Fruit fly (Drosophila melanogaster) whole organism, embryonic: ENCODE results near the gene Gr93d.

Source experiments
- Adf1 ChIP-seq: fragments of 200-800 bp; sonication (Bioruptor generic); IDR thresholded peaks from 2 replicates; pipeline ENCODE4 v1.3.6; 2022; ENCODE audit warnings: missing biosample characterization, missing genetic modification characterization
- Aef1 ChIP-seq: fragments of 200-800 bp; sonication (Bioruptor generic); IDR thresholded peaks from 3 replicates; pipeline ENCODE4 v1.3.6; 2022; ENCODE audit warnings: missing biosample characterization, missing genetic modification characterization
- Antp ChIP-seq: fragments of 200-800 bp; sonication (Bioruptor generic); optimal IDR thresholded peaks from 3 replicates; lab custom pipeline; 2016; ENCODE audit warnings: missing biosample characterization, missing genetic modification characterization
- Asciz ChIP-seq: fragments of 200-800 bp; sonication (Bioruptor generic); optimal IDR thresholded peaks from 2 replicates; lab custom pipeline; 2017; ENCODE audit warnings: missing biosample characterization, mild to moderate bottlenecking, missing genetic modification characterization, missing genetic modification reagents
- CG10366 ChIP-seq: fragments of 200-800 bp; sonication (Bioruptor generic); IDR thresholded peaks from 2 replicates; pipeline ENCODE4 v1.3.6; 2022; ENCODE audit warnings: missing biosample characterization, missing genetic modification characterization
- CG11247 ChIP-seq: fragments of 200-800 bp; sonication (Bioruptor generic); IDR thresholded peaks from 2 replicates; pipeline ENCODE4 v1.3.6; 2022; ENCODE audit warnings: missing biosample characterization, missing genetic modification characterization
- CG12299 ChIP-seq: fragments of 200-800 bp; sonication (Bioruptor generic); optimal IDR thresholded peaks from 2 replicates; lab custom pipeline; 2018; ENCODE audit warnings: missing biosample characterization, mild to moderate bottlenecking, missing genetic modification characterization
- CG13894 ChIP-seq: fragments of 200-800 bp; sonication (Bioruptor generic); optimal IDR thresholded peaks from 3 replicates; lab custom pipeline; 2018; ENCODE audit warnings: missing biosample characterization, mild to moderate bottlenecking, missing genetic modification characterization, moderate library complexity
- CG17385 ChIP-seq: fragments of 200-800 bp; sonication (Bioruptor generic); optimal IDR thresholded peaks from 3 replicates; lab custom pipeline; 2018; ENCODE audit warnings: missing biosample characterization, mild to moderate bottlenecking, missing genetic modification characterization
- CG3407 ChIP-seq: fragments of 200-800 bp; sonication (Bioruptor generic); optimal IDR thresholded peaks from 2 replicates; lab custom pipeline; 2018; ENCODE audit warnings: missing biosample characterization, mild to moderate bottlenecking, missing genetic modification characterization
- CG34376 ChIP-seq: fragments of 200-800 bp; sonication (Bioruptor generic); optimal IDR thresholded peaks from 2 replicates; lab custom pipeline; 2018; ENCODE audit warnings: missing biosample characterization, mild to moderate bottlenecking, missing genetic modification characterization
- CG3838 ChIP-seq: fragments of 200-800 bp; sonication (Bioruptor generic); optimal IDR thresholded peaks from 3 replicates; lab custom pipeline; 2016; ENCODE audit warnings: missing biosample characterization, missing genetic modification characterization
- CG4617 ChIP-seq: fragments of 200-800 bp; sonication (Bioruptor generic); optimal IDR thresholded peaks from 3 replicates; lab custom pipeline; 2016; ENCODE audit warnings: missing biosample characterization, missing genetic modification characterization, borderline replicate concordance
- CG5245 ChIP-seq: fragments of 200-800 bp; sonication (Bioruptor generic); optimal IDR thresholded peaks from 3 replicates; lab custom pipeline; 2016; ENCODE audit warnings: missing biosample characterization, missing genetic modification characterization
- CG6272 ChIP-seq: fragments of 200-800 bp; sonication (Bioruptor generic); IDR thresholded peaks from 2 replicates; pipeline ENCODE4 v1.3.6; 2022; ENCODE audit warnings: missing biosample characterization, missing genetic modification characterization
- CG6654 ChIP-seq: fragments of 200-800 bp; sonication (Bioruptor generic); optimal IDR thresholded peaks from 2 replicates; lab custom pipeline; 2017; ENCODE audit warnings: missing biosample characterization, mild to moderate bottlenecking, missing genetic modification characterization
- CG6689 ChIP-seq: fragments of 200-800 bp; sonication (Bioruptor generic); IDR thresholded peaks from 2 replicates; pipeline ENCODE4 v1.3.6; 2022; ENCODE audit warnings: missing biosample characterization, missing genetic modification characterization
- CG9215 ChIP-seq: fragments of 200-800 bp; sonication (Bioruptor generic); IDR thresholded peaks from 2 replicates; pipeline ENCODE4 v1.3.6; 2022; ENCODE audit warnings: missing biosample characterization, missing genetic modification characterization
- CG9437 ChIP-seq: fragments of 200-800 bp; sonication (Bioruptor generic); optimal IDR thresholded peaks from 2 replicates; lab custom pipeline; 2018; ENCODE audit warnings: missing biosample characterization, mild to moderate bottlenecking, missing genetic modification characterization
- CHES-1-like ChIP-seq: fragments of 200-800 bp; sonication (Bioruptor generic); optimal IDR thresholded peaks from 2 replicates; lab custom pipeline; 2016; ENCODE audit warnings: missing biosample characterization, missing genetic modification characterization
- CoRest ChIP-seq: fragments of 200-800 bp; sonication (Bioruptor generic); optimal IDR thresholded peaks from 3 replicates; lab custom pipeline; 2018; ENCODE audit warnings: missing biosample characterization, mild to moderate bottlenecking, missing genetic modification characterization, moderate library complexity
- D19A ChIP-seq: fragments of 200-800 bp; optimal IDR thresholded peaks from 3 replicates; lab custom pipeline; 2019; ENCODE audit warnings: missing biosample characterization, mild to moderate bottlenecking, missing genetic modification characterization, moderate library complexity
- E2f1 ChIP-seq: fragments of 200-800 bp; sonication (Bioruptor generic); IDR thresholded peaks from 2 replicates; pipeline ENCODE4 v1.3.6; 2022; ENCODE audit warnings: missing biosample characterization, missing genetic modification characterization
- Ets97D ChIP-seq: fragments of 200-800 bp; sonication (Bioruptor generic); optimal IDR thresholded peaks from 3 replicates; lab custom pipeline; 2016; ENCODE audit warnings: missing biosample characterization, missing genetic modification characterization
- Nf-YA ChIP-seq: fragments of 200-800 bp; sonication (Bioruptor generic); IDR thresholded peaks from 2 replicates; pipeline ENCODE4 v1.3.6; 2022; ENCODE audit warnings: missing biosample characterization, missing genetic modification characterization
- Oli ChIP-seq: fragments of 200-800 bp; sonication (Bioruptor generic); optimal IDR thresholded peaks from 2 replicates; lab custom pipeline; 2018; ENCODE audit warnings: missing biosample characterization, mild to moderate bottlenecking, missing genetic modification characterization, moderate library complexity
- Poxn ChIP-seq: fragments of 200-800 bp; sonication (Bioruptor generic); IDR thresholded peaks from 2 replicates; pipeline ENCODE4 v1.3.6; 2022; ENCODE audit warnings: missing biosample characterization, missing genetic modification characterization
- Ptx1 ChIP-seq: fragments of 200-800 bp; sonication (Bioruptor generic); IDR thresholded peaks from 2 replicates; pipeline ENCODE4 v1.3.6; 2022; ENCODE audit warnings: missing biosample characterization, missing genetic modification characterization
- Ravus ChIP-seq: fragments of 200-800 bp; sonication (Bioruptor generic); IDR thresholded peaks from 2 replicates; pipeline ENCODE4 v1.3.6; 2022; ENCODE audit warnings: missing biosample characterization, missing genetic modification characterization
- Usf ChIP-seq: fragments of 200-800 bp; sonication (Bioruptor generic); optimal IDR thresholded peaks from 2 replicates; lab custom pipeline; 2017; ENCODE audit warnings: missing genotype, missing biosample characterization, missing genetic modification characterization
- Xrp1 ChIP-seq: fragments of 200-800 bp; sonication (Bioruptor generic); IDR thresholded peaks from 2 replicates; pipeline ENCODE4 v1.3.6; 2022; ENCODE audit warnings: missing biosample characterization, missing genetic modification characterization
- YL-1 ChIP-seq: fragments of 200-800 bp; sonication (Bioruptor generic); optimal IDR thresholded peaks from 3 replicates; lab custom pipeline; 2017; ENCODE audit warnings: missing biosample characterization, mild to moderate bottlenecking, missing genetic modification characterization
- da ChIP-seq: fragments of 200-800 bp; sonication (Bioruptor generic); optimal IDR thresholded peaks from 2 replicates; lab custom pipeline; 2016; ENCODE audit warnings: missing biosample characterization, missing genetic modification characterization
- fd102C ChIP-seq: fragments of 200-800 bp; sonication (Bioruptor generic); optimal IDR thresholded peaks from 2 replicates; lab custom pipeline; 2018; ENCODE audit warnings: missing biosample characterization, mild to moderate bottlenecking, missing genetic modification characterization, moderate library complexity
- gro ChIP-seq: fragments of 200-800 bp; sonication (Bioruptor generic); optimal IDR thresholded peaks from 2 replicates; lab custom pipeline; 2016; ENCODE audit warnings: missing biosample characterization, missing genetic modification characterization
- hbn ChIP-seq: fragments of 200-800 bp; sonication (Bioruptor generic); IDR thresholded peaks from 2 replicates; pipeline ENCODE4 v1.3.6; 2022; ENCODE audit warnings: missing biosample characterization, missing genetic modification characterization; ENCODE audit not compliant: partially characterized antibody
- insv ChIP-seq, 2 experiments: fragments of 200-800 bp; sonication (Bioruptor generic); optimal IDR thresholded peaks; 3 replicates each; lab custom pipeline; 2016 to 2018; ENCODE audit warnings: missing biosample characterization in 2 of 2, missing genetic modification characterization in 2 of 2
- jing ChIP-seq: fragments of 200-800 bp; sonication (Bioruptor generic); optimal IDR thresholded peaks from 2 replicates; lab custom pipeline; 2018; ENCODE audit warnings: missing biosample characterization, mild to moderate bottlenecking, missing genetic modification characterization
- lola ChIP-seq, 3 experiments: fragments of >200 bp in 2 of 3; fragments of 200-800 bp in 1 of 3; sonication (Bioruptor generic) in 1 of 3; optimal IDR thresholded peaks; 2 replicates each; lab custom pipeline; 2017 to 2019; ENCODE audit warnings: missing biosample characterization in 3 of 3, missing genetic modification characterization in 3 of 3, mild to moderate bottlenecking in 1 of 3, moderate library complexity in 1 of 3
- oc ChIP-seq: fragments of 200-800 bp; sonication (Bioruptor generic); optimal IDR thresholded peaks from 2 replicates; lab custom pipeline; 2018; ENCODE audit warnings: missing biosample characterization, mild to moderate bottlenecking, missing genetic modification characterization, moderate library complexity
- pfk ChIP-seq: fragments of 200-800 bp; sonication (Bioruptor generic); optimal IDR thresholded peaks from 2 replicates; lab custom pipeline; 2018; ENCODE audit warnings: missing biosample characterization, mild to moderate bottlenecking, missing genetic modification characterization, moderate library complexity
- sima ChIP-seq: fragments of 200-800 bp; sonication (Bioruptor generic); optimal IDR thresholded peaks from 2 replicates; lab custom pipeline; 2016; ENCODE audit warnings: missing biosample characterization, missing genetic modification characterization
- sr ChIP-seq: fragments of 200-800 bp; sonication (Bioruptor generic); IDR thresholded peaks from 3 replicates; pipeline ENCODE4 v1.3.6; 2022; ENCODE audit warnings: missing biosample characterization, missing genetic modification characterization
- ssp ChIP-seq: fragments of 200-800 bp; sonication (Bioruptor generic); IDR thresholded peaks from 2 replicates; pipeline ENCODE4 v1.3.6; 2022; ENCODE audit warnings: missing biosample characterization, missing genetic modification characterization
- twi ChIP-seq: fragments of 200-800 bp; optimal IDR thresholded peaks from 2 replicates; lab custom pipeline; 2019; ENCODE audit warnings: missing biosample characterization, mild to moderate bottlenecking, missing genetic modification characterization, moderate library complexity
- tx ChIP-seq: fragments of 200-800 bp; sonication (Bioruptor generic); optimal IDR thresholded peaks from 2 replicates; lab custom pipeline; 2016; ENCODE audit warnings: missing biosample characterization, missing genetic modification characterization
- unc-4 ChIP-seq: fragments of 200-800 bp; sonication (Bioruptor generic); IDR thresholded peaks from 2 replicates; pipeline ENCODE4 v1.3.6; 2022; ENCODE audit warnings: missing biosample characterization, missing genetic modification characterization; ENCODE audit not compliant: partially characterized antibody
- vvl ChIP-seq: fragments of 200-800 bp; sonication (Bioruptor generic); IDR thresholded peaks from 2 replicates; pipeline ENCODE4 v1.3.6; 2022; ENCODE audit warnings: missing biosample characterization, missing genetic modification characterization
- zen2 ChIP-seq: fragments of 200-800 bp; sonication (Bioruptor generic); IDR thresholded peaks from 3 replicates; pipeline ENCODE4 v1.3.6; 2022; ENCODE audit warnings: missing biosample characterization, missing genetic modification characterization; ENCODE audit not compliant: partially characterized antibody

Gene Gr93d

DNA sequence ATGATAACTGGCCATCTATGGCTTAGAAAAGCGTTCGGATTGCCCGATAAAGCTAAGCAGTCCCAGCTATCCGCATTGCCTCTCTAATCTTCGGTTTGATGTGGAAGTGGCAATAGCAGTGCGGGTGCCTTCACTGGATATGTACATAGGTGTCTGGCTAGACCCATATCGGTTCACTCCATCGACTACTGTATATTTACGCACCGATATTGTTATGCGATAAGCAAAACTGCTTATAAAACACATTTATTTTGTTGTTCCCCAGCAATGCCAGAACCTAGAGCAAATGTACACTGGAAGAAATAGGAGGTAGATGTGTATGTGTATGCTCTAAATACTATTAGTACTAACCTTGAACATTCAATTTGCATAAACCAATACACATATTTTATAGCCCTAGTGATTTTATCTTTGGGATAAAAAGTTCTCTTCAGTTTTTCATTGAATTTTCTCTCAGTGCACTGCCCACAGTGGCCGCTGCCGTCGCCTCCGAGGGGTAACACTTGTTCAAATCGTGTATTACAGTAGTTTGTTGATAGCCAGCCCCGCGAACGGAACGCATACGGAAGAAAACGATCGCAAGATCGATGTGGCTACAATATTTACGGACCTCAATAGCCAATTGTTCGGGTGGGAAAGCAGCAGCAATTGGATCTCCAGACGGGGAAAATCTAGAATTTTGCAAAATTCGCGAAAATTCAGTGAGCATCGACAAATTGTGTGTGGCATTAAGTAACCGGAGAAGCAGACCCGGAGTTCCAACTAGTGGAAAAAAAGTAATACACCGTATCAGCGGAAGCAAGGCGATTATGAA lies 23.9 kb upstream of the Gr93d start, which contains the start of gene CG31431 (continued):
- peak; percentile 88 for TF ChIP-seq sr
- peak; percentile 90 for TF ChIP-seq CG3407 (GFP tag; lab: Kevin White, UChicago)
- peak; percentile 90 for TF ChIP-seq Ets97D
- TF ChIP-seq Xrp1 = peak; percentile 97
- peak; percentile 96 for TF ChIP-seq CG9215 (GFP tag; lab: Robert Waterston, UW)
- peak; percentile 95 for TF ChIP-seq Poxn
- TF ChIP-seq Ptx1 (GFP tag; lab: Robert Waterston, UW) = peak; percentile 97
- peak; percentile 97 for TF ChIP-seq CG13894 (tag; lab: Kevin White, UChicago)
- no peak for TF ChIP-seq zen2 (GFP tag; lab: Robert Waterston, UW)
- TF ChIP-seq Ravus (GFP tag; lab: Robert Waterston, UW) = peak; percentile 94
- peak; percentile 89 for TF ChIP-seq ssp
- TF ChIP-seq Adf1 (GFP tag; lab: Robert Waterston, UW) = peak; percentile 86
- TF ChIP-seq jing (GFP tag; lab: Kevin White, UChicago) = peak; percentile 94
- peak in 1 of 3 experiments; percentile 91 for TF ChIP-seq lola (GFP tag; optimal IDR thresholded peaks at IDR 0.05; lab: Kevin White, UChicago)
- TF ChIP-seq fd102C = peak; percentile 75
- peak; percentile 94 for TF ChIP-seq Asciz
- peak; percentile 98 for TF ChIP-seq CHES-1-like (GFP tag; lab: Kevin White, UChicago)
- TF ChIP-seq CG3838 = peak; percentile 90
- TF ChIP-seq Oli (tag; lab: Kevin White, UChicago) = peak; percentile 96
- peak; percentile 98 for TF ChIP-seq gro (GFP tag; lab: Kevin White, UChicago)
- peak; percentile 96 for TF ChIP-seq CG17385 (GFP tag; lab: Kevin White, UChicago)
- TF ChIP-seq CG11247 (GFP tag; lab: Robert Waterston, UW) = peak; percentile 98
- TF ChIP-seq unc-4 (GFP tag; lab: Robert Waterston, UW) = no peak
- TF ChIP-seq insv (GFP tag; optimal IDR thresholded peaks at IDR 0.05; lab: Kevin White, UChicago) = peak; percentile 19 to 70
- TF ChIP-seq Usf (GFP tag; lab: Kevin White, UChicago) = peak; percentile 93
- TF ChIP-seq twi (tag; lab: Kevin White, UChicago) = peak; percentile 93
- TF ChIP-seq sima (GFP tag; lab: Kevin White, UChicago) = peak; percentile 94
- TF ChIP-seq CG6654 (GFP tag; lab: Kevin White, UChicago) = peak; percentile 86
- peak; percentile 97 for TF ChIP-seq CG34376 (GFP tag; lab: Kevin White, UChicago)
- TF ChIP-seq hbn (GFP tag; lab: Robert Waterston, UW) = no peak
- peak; percentile 97 for TF ChIP-seq CG6689 (GFP tag; lab: Robert Waterston, UW)
- TF ChIP-seq CG12299 = peak; percentile 96
- TF ChIP-seq tx (GFP tag; lab: Kevin White, UChicago) = peak; percentile 95
- TF ChIP-seq da (GFP tag; lab: Kevin White, UChicago) = peak; percentile 93
- TF ChIP-seq CG10366 (GFP tag; lab: Robert Waterston, UW) = peak; percentile 97
- TF ChIP-seq CG6272 (GFP tag; lab: Robert Waterston, UW) = peak; percentile 94
- peak; percentile 96 for TF ChIP-seq CG5245 (GFP tag; lab: Kevin White, UChicago)
- TF ChIP-seq Antp (GFP tag; lab: Kevin White, UChicago) = peak; percentile 98
- peak; percentile 97 for TF ChIP-seq E2f1 (GFP tag; lab: Robert Waterston, UW)
- peak; percentile 93 for TF ChIP-seq oc (tag; lab: Kevin White, UChicago)
- TF ChIP-seq Nf-YA = peak; percentile 95
- TF ChIP-seq pfk = peak; percentile 45
- peak; percentile 94 for TF ChIP-seq D19A (tag; lab: Kevin White, UChicago)
- TF ChIP-seq CG4617 = peak; percentile 93
- peak; percentile 90 for TF ChIP-seq CG9437 (GFP tag; lab: Kevin White, UChicago)
- peak; percentile 99 for TF ChIP-seq vvl (GFP tag; lab: Robert Waterston, UW)
- peak; percentile 83 for TF ChIP-seq YL-1 (GFP tag; lab: Kevin White, UChicago)
- peak; percentile 97 for TF ChIP-seq Aef1 (GFP tag; lab: Robert Waterston, UW)
- peak; percentile 97 for TF ChIP-seq CoRest
